Worm (Caenorhabditis elegans) whole organism, midembryonic: ENCODE results near the gene hda-10.
A peak's percentile ranks its signal among the peaks of the same experiment; 100 is the strongest.
"Not testable (repeated sequence)": the region's sequence is repeated elsewhere in the genome, so short reads cannot be mapped to it uniquely, and the experiment has no call there.

Source experiments
- T22C8.4 ChIP-seq: fragments of 200-800 bp; sonication (Bioruptor generic); IDR thresholded peaks from 2 replicates; pipeline ENCODE4 v1.3.6; 2022; ENCODE audit warnings: missing genetic modification characterization, missing compliant biosample characterization
- cog-1 ChIP-seq: sonication (generic microtip); optimal IDR thresholded peaks from 2 replicates; lab custom pipeline; 2016; ENCODE audit warnings: missing genetic modification characterization, missing compliant biosample characterization
- flt-1 ChIP-seq: fragments of 200-800 bp; sonication (Bioruptor generic); IDR thresholded peaks from 2 replicates; pipeline ENCODE4 v1.3.6; 2022; ENCODE audit warnings: missing genetic modification characterization, missing compliant biosample characterization
- klf-2 ChIP-seq: fragments of 200-800 bp; sonication (Bioruptor generic); conservative IDR thresholded peaks from 2 replicates; pipeline ENCODE4 v1.3.6; 2022; ENCODE audit warnings: missing genetic modification reagents, missing genetic modification characterization, missing compliant biosample characterization
- med-1 ChIP-seq: sonication (generic microtip); optimal IDR thresholded peaks from 2 replicates; lab custom pipeline; 2017; ENCODE audit warnings: missing genetic modification characterization, mild to moderate bottlenecking, missing compliant biosample characterization, antibody characterized with exemption, missing genetic modification reagents; ENCODE audit not compliant: insufficient read depth
- ref-1 ChIP-seq: fragments of 200-800 bp; sonication (Bioruptor generic); conservative IDR thresholded peaks from 2 replicates; pipeline ENCODE4 v1.3.6; 2022; ENCODE audit warnings: missing genetic modification reagents, missing genetic modification characterization, missing compliant biosample characterization
- tab-1 ChIP-seq: fragments of 200-800 bp; sonication (Bioruptor generic); IDR thresholded peaks from 2 replicates; pipeline ENCODE4 v1.3.6; 2022; ENCODE audit warnings: missing genetic modification characterization, missing compliant biosample characterization
- ztf-23 ChIP-seq: fragments of 200-800 bp; sonication (Bioruptor generic); IDR thresholded peaks from 2 replicates; pipeline ENCODE4 v1.3.6; 2022; ENCODE audit warnings: missing genetic modification reagents, missing genetic modification characterization, missing compliant biosample characterization
- ztf-29 ChIP-seq: fragments of 200-800 bp; sonication (Bioruptor generic); IDR thresholded peaks from 2 replicates; pipeline ENCODE4 v1.3.6; 2022; ENCODE audit warnings: missing genetic modification reagents, missing genetic modification characterization, missing compliant biosample characterization

Gene hda-10

DNA sequence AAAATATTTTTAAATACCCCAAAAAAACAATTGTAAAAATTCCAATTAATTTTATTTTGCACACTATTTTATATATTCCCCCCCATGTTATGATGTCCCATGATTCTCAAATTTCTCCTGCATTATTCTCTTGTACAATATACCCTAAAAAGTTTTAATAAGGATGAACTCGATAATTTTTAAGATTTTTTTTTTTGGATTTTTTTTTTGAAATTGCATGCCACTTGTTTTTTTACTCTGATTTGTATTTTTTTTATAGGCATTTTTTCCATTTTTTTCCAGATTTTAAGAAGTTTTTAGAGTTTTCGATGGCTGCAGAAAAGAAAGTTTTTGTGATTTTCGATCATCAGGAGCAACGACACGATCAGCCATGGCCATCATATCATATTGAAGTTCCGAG lies at the start of gene hda-10:
TSS of gene hda-10 (plus strand) at position 301 of the 400 bp plus-strand sequence.
- TF ChIP-seq ztf-23 (no peak), flt-1 (GFP tag; lab: Robert Waterston, UW) (no peak), med-1 (no peak), ref-1 (no peak), tab-1 (GFP tag; lab: Robert Waterston, UW) (no peak), klf-2 (no peak), T22C8.4 (GFP tag; lab: Robert Waterston, UW) (no peak), cog-1 (tag; lab: Kevin White, UChicago) (no peak), ztf-29 (no peak)

DNA sequence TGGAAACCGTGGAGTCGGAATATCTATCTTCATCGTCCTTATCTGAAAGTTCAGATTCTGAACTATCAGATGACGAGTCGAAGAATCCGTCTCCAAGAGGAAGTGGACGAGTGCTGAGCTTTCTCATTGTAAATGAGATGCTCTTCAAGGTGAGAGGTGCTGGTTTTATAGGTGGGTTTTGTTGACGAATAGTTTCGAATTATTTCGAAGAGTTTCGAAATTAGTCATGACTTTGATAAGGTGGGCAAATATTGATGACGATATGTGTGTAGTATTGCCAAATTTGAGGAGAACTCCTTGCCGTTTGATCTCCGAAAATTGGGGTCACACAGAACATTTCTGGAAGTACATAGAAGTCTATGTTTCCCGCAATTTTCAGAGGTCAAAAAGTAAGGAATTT lies 49.0 kb upstream of the hda-10 start, which contains the start of gene F08G2.5:
TSS of gene F08G2.5 (minus strand) at position 127 of the 400 bp plus-strand sequence.
- no peak for TF ChIP-seq ref-1
- TF ChIP-seq ztf-23 = no peak
- TF ChIP-seq klf-2 = no peak

DNA sequence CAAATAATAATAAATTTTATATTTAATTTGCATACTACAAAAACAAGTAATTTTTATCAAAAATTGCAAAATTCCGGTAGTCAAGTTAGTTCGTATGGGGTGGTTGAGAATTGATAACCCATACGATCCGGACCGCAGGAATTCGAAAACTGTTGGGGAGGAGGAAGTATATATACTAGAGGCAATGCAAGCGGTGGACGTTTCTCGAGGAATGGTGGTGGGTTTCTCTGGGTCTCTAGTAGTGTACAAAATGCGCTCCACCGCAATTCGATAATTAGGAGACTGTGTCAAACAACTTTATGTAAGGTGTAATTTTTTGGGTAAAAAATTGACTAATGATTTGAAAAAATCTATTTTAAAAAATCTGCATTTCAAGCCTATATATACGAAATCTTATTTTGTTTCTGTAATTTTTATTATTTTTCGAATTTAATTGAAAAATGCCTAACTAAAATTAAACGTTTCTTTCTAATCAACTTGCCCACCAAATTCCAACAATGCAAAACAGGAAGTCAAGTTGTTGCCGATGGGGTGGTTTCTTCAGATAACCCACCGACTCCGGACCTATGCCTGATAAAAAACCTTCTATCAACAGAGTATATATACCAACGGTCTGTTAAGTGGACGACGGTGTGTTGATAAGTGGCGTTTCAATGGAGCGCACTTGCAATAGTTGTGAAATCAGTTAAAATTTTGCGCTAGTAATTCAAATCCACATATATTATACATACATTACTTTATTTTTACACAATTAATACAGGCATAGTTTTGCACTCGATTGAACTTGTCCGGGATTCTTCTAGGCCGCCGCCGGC lies 47.9 kb upstream of the hda-10 start:
- TF ChIP-seq cog-1 (tag; lab: Kevin White, UChicago) = peak; percentile 73
- peak; percentile 31 for TF ChIP-seq med-1
- peak; percentile 79 for TF ChIP-seq ztf-29
- peak; percentile 90 for TF ChIP-seq tab-1 (GFP tag; lab: Robert Waterston, UW)
- peak; percentile 74 for TF ChIP-seq ref-1
- peak; percentile 92 for TF ChIP-seq flt-1 (GFP tag; lab: Robert Waterston, UW)
- peak; percentile 91 for TF ChIP-seq ztf-23
- TF ChIP-seq klf-2 = peak; percentile 84
- TF ChIP-seq T22C8.4 (GFP tag; lab: Robert Waterston, UW) = peak; percentile 83

DNA sequence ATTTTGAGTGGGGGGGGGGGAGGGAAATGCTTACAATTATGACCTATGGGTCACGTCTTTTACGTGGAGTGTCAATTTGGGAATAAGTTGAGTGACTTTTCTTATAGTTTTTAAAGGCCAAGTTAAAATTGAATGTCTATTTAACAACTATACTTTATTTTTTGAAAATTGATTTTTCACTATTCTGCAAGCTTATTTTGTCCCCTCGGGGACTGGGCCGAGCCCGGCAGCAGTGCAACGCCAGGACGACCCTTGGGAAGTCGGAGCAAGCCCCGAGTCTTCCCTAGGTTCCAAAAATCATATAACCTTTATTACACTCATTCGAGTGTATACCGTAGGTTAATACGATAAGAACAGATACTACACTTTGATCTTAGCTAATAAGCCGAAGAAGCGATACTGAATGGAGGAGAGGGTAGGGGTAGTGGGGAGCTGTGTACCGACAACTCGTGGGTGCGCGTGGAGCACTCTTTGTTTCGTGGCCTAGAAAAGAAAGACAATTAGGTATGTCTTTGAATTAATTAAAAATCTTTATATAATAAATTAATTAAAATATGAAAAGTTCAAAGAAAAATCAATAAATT lies 46.7 kb upstream of the hda-10 start, which contains the start of gene ins-37:
TSS of gene ins-37 (minus strand) at position 384 of the 584 bp plus-strand sequence.
- TF ChIP-seq T22C8.4 (GFP tag; lab: Robert Waterston, UW); klf-2; ref-1: not testable (repeated sequence)

DNA sequence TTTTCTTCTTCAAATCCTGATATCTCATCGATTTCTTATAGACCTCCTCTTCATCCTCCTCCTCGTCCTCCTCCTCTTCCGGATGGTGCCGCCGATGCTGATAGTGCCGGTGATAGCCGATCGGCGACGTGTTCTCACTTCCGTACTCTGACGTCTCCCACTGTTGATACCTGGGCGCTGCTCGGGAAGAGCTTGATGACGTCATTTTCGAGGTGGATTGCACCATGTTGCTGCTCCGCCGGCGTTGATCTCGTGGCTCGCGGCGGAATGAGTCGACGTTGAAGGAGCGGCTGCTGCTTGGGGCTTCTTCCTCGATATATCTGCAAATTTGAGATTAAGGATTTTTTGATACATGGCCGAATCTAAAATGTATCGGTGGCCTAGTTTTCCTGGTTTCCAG lies 44.1 kb upstream of the hda-10 start:
- no peak for TF ChIP-seq tab-1 (GFP tag; lab: Robert Waterston, UW)
- no peak for TF ChIP-seq T22C8.4 (GFP tag; lab: Robert Waterston, UW)
- no peak for TF ChIP-seq ztf-23
- TF ChIP-seq flt-1 (GFP tag; lab: Robert Waterston, UW) = no peak
- no peak for TF ChIP-seq ztf-29
- no peak for TF ChIP-seq med-1
- TF ChIP-seq cog-1 (tag; lab: Kevin White, UChicago) = no peak
- no peak for TF ChIP-seq ref-1
- no peak for TF ChIP-seq klf-2

DNA sequence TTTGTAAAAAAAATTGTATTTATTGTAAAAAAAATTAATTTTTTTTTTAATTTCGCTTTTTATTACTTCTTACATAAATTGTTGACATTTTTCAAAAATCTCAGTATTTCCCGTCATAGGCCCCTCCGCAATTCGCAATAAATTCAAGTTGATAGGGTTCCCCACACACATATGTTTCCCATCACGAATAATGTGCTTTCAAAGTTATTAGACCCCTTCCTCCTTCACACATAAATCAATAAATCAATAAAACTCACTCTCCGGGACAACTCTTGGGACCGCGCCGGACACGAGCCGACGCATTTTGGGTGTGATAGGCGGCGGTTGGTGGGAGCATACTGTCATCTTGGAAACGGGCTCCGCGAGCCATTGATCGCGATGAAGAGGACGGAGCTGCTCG lies 43.1 kb upstream of the hda-10 start:
- TF ChIP-seq tab-1 (GFP tag; lab: Robert Waterston, UW) (no peak), ref-1 (no peak), ztf-23 (no peak), flt-1 (GFP tag; lab: Robert Waterston, UW) (no peak), T22C8.4 (GFP tag; lab: Robert Waterston, UW) (no peak), ztf-29 (no peak), klf-2 (no peak), cog-1 (tag; lab: Kevin White, UChicago) (no peak), med-1 (no peak)

DNA sequence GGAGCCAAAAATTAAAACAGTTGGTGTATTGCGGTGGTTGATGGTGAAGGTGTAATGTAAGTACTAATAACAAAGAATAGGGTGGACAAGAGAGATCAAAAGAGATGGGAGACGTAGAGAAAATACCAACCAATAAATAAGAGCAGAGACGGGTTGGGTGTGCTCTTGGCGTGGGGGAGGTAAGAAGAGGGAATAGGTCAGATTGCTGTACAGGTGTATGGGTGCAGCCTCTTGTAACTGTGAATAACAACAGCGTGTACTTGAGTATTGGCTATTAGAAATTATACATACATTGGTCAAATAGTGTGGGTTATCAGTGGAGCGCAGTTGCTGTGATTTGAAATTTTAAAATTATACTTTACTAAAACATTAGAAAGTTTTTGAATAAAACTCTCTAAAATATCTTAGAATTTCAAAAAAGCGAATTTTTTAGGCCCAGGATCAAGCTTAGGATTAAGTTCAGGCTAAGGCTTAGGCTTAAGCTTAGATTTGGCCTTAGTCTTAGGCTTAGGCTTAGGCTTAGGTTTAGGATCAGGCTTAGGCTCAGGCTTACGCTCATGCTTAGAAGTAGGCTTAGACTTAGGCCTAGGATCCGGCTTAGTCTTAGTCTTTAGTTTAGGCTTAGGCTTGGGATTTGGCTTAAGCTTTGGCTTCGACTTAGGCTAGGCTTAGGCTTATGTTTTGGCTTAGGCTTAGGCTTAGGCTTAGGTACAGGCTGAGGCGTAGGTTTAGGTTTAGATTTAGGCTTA lies 41.2 kb upstream of the hda-10 start, which contains the start of gene F08G2.7:
TSS of gene F08G2.7 (minus strand) at position 51 of the 749 bp plus-strand sequence.
- no peak for TF ChIP-seq tab-1 (GFP tag; lab: Robert Waterston, UW)
- TF ChIP-seq ztf-29 = peak; percentile 29; the same call in 1 of the 2 replicates

DNA sequence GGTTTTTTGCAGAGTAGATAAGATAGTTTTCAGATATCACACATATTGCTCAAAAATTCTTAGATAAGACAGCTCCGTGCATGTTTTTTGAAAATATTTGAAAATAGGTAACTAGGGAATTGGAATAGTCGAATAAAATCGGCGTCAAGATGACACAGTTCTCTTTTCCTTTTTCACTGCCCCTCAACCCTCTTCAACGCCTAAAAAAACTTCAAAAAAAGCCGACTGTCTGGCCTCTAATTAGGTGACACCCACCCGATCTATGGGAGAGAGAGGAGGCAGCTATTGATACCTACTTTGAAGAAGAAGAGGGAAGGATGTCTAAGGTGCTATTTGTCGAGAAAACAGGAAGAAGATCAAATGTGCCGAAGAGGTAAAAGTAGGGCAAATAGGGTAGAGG lies 40.2 kb upstream of the hda-10 start:
- TF ChIP-seq tab-1 (GFP tag; lab: Robert Waterston, UW) (no peak), klf-2 (no peak), cog-1 (tag; lab: Kevin White, UChicago) (no peak), flt-1 (GFP tag; lab: Robert Waterston, UW) (no peak), T22C8.4 (GFP tag; lab: Robert Waterston, UW) (no peak), med-1 (no peak), ztf-29 (no peak), ztf-23 (no peak), ref-1 (no peak)

DNA sequence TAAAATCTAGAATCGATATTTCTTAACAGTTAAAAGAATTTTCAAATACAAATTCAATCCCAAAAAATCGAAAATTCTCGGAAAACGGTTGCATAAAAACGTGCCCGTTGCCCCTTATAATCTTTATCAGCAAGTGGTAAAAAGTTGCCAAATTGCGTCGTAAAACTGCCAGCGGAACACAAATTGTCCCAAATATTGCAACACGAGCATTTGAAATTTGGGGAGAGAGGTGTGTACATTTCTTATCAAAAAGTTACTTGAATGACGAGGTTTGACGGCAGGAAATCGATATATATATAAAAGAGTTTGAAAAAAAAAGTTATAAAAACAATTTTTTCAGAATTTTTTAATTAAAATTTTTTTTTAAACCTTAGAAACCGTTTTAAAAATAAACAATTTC lies 36.5 kb upstream of the hda-10 start:
- TF ChIP-seq klf-2 (no peak), ztf-29 (no peak), T22C8.4 (GFP tag; lab: Robert Waterston, UW) (no peak), tab-1 (GFP tag; lab: Robert Waterston, UW) (no peak), med-1 (no peak)

DNA sequence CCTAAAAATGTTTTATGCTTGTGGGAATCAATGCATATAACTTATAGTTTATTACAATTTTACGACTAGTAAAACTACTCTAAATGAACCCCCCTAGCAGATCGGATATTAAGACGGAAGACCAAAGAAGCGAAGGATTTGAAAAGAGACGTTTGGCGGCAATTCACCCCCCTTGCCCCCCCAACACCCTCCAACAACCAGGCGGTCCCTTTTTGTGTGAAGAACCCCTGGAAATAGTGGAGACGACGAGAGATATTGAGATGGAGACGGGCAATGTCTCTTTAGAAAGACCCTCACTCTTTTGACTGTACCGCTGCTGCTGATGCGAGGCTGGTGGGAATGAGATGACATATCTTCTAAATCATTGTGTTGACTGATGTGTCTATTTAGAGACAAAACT lies 35.1 kb upstream of the hda-10 start:
- TF ChIP-seq tab-1 (GFP tag; lab: Robert Waterston, UW) (no peak), flt-1 (GFP tag; lab: Robert Waterston, UW) (no peak), ref-1 (no peak), cog-1 (tag; lab: Kevin White, UChicago) (peak; percentile 0), med-1 (no peak), ztf-29 (no peak), T22C8.4 (GFP tag; lab: Robert Waterston, UW) (no peak), klf-2 (no peak), ztf-23 (0 out of 2 replicates have a peak, but pooled peaks have one; percentile 57)
